Fruit fly (Drosophila melanogaster): ENCODE results near the gene CG31468.

Gene CG31468

dm6 chr3R:23729632-23730471 lies 29.7 kb upstream of the CG31468 start:
- TF ChIP-seq Sin3A (optimal IDR thresholded peaks at IDR 0.05) (no peak), psq (optimal IDR thresholded peaks at IDR 0.05) (no peak), ttk (optimal IDR thresholded peaks at IDR 0.05) (no peak), Myc (optimal IDR thresholded peaks at IDR 0.05) (no peak), h (optimal IDR thresholded peaks at IDR 0.05) (no peak), insv (optimal IDR thresholded peaks at IDR 0.05) (no peak)

dm6 chr3R:23729066-23729465 lies 28.9 kb upstream of the CG31468 start:
- no peak for TF ChIP-seq h (optimal IDR thresholded peaks at IDR 0.05)
- TF ChIP-seq insv (optimal IDR thresholded peaks at IDR 0.05): no peak
- TF ChIP-seq Sin3A (optimal IDR thresholded peaks at IDR 0.05): no peak
- no peak for TF ChIP-seq psq (optimal IDR thresholded peaks at IDR 0.05)
- TF ChIP-seq ttk (optimal IDR thresholded peaks at IDR 0.05): no peak
- no peak for TF ChIP-seq Myc (optimal IDR thresholded peaks at IDR 0.05)

- TF ChIP-seq Sin3A (optimal IDR thresholded peaks at IDR 0.05) (no peak), Myc (optimal IDR thresholded peaks at IDR 0.05) (no peak), insv (optimal IDR thresholded peaks at IDR 0.05) (no peak), ttk (optimal IDR thresholded peaks at IDR 0.05) (no peak), psq (optimal IDR thresholded peaks at IDR 0.05) (no peak), h (optimal IDR thresholded peaks at IDR 0.05) (no peak)
These were observed 27.9 kb upstream of the CG31468 start for dm6 chr3R:23728086-23728485.

- TF ChIP-seq Sin3A (optimal IDR thresholded peaks at IDR 0.05) (no peak), psq (optimal IDR thresholded peaks at IDR 0.05) (no peak), insv (optimal IDR thresholded peaks at IDR 0.05) (no peak), Myc (optimal IDR thresholded peaks at IDR 0.05) (no peak), h (optimal IDR thresholded peaks at IDR 0.05) (no peak), ttk (optimal IDR thresholded peaks at IDR 0.05) (no peak)
These were observed 27.5 kb upstream of the CG31468 start for dm6 chr3R:23727657-23728056.

dm6 chr3R:23726740-23727139 lies 26.6 kb upstream of the CG31468 start:
- TF ChIP-seq h (optimal IDR thresholded peaks at IDR 0.05): no peak
- TF ChIP-seq ttk (optimal IDR thresholded peaks at IDR 0.05): no peak
- TF ChIP-seq insv (optimal IDR thresholded peaks at IDR 0.05): no peak
- TF ChIP-seq psq (optimal IDR thresholded peaks at IDR 0.05): no peak
- TF ChIP-seq Myc (optimal IDR thresholded peaks at IDR 0.05): no peak
- no peak for TF ChIP-seq Sin3A (optimal IDR thresholded peaks at IDR 0.05)

dm6 chr3R:23725711-23726349 lies 25.7 kb upstream of the CG31468 start:
- TF ChIP-seq ttk (optimal IDR thresholded peaks at IDR 0.05) (no peak), psq (optimal IDR thresholded peaks at IDR 0.05) (no peak), Myc (optimal IDR thresholded peaks at IDR 0.05) (no peak), h (optimal IDR thresholded peaks at IDR 0.05) (no peak), Sin3A (optimal IDR thresholded peaks at IDR 0.05) (no peak), insv (optimal IDR thresholded peaks at IDR 0.05) (no peak)

- TF ChIP-seq psq (optimal IDR thresholded peaks at IDR 0.05) (no peak), Sin3A (optimal IDR thresholded peaks at IDR 0.05) (no peak), ttk (optimal IDR thresholded peaks at IDR 0.05) (no peak), h (optimal IDR thresholded peaks at IDR 0.05) (no peak), insv (optimal IDR thresholded peaks at IDR 0.05) (no peak), Myc (optimal IDR thresholded peaks at IDR 0.05) (no peak)
These were observed 24.8 kb upstream of the CG31468 start for dm6 chr3R:23724843-23725506.

- no peak for TF ChIP-seq h (optimal IDR thresholded peaks at IDR 0.05)
- no peak for TF ChIP-seq insv (optimal IDR thresholded peaks at IDR 0.05)
- no peak for TF ChIP-seq Myc (optimal IDR thresholded peaks at IDR 0.05)
- no peak for TF ChIP-seq ttk (optimal IDR thresholded peaks at IDR 0.05)
- no peak for TF ChIP-seq Sin3A (optimal IDR thresholded peaks at IDR 0.05)
- TF ChIP-seq psq (optimal IDR thresholded peaks at IDR 0.05): no peak
These were observed 23.4 kb upstream of the CG31468 start for dm6 chr3R:23723381-23724034.

dm6 chr3R:23722680-23723372 lies 22.7 kb upstream of the CG31468 start, which contains the start of gene CG10365:
TSS of gene CG10365 (plus strand) at chr3R:23723331.
- TF ChIP-seq h (optimal IDR thresholded peaks at IDR 0.05) (no peak), ttk (optimal IDR thresholded peaks at IDR 0.05) (no peak), insv (optimal IDR thresholded peaks at IDR 0.05) (no peak), psq (optimal IDR thresholded peaks at IDR 0.05) (no peak), Myc (optimal IDR thresholded peaks at IDR 0.05) (no peak)

dm6 chr3R:23721936-23722335 lies 21.8 kb upstream of the CG31468 start:
- TF ChIP-seq psq (optimal IDR thresholded peaks at IDR 0.05): no peak
- no peak for TF ChIP-seq Myc (optimal IDR thresholded peaks at IDR 0.05)
- TF ChIP-seq h (optimal IDR thresholded peaks at IDR 0.05): no peak
- no peak for TF ChIP-seq Sin3A (optimal IDR thresholded peaks at IDR 0.05)
- TF ChIP-seq insv (optimal IDR thresholded peaks at IDR 0.05): no peak
- no peak for TF ChIP-seq ttk (optimal IDR thresholded peaks at IDR 0.05)

- TF ChIP-seq Sin3A (optimal IDR thresholded peaks at IDR 0.05) (no peak), psq (optimal IDR thresholded peaks at IDR 0.05) (no peak)
These were observed 21.4 kb upstream of the CG31468 start, which contains the start of gene CG10232 for dm6 chr3R:23721525-23721924. TSS of gene CG10232 (minus strand) at chr3R:23721625.

All from Kc167 (cell line).